Worm (Caenorhabditis elegans): ENCODE data around the gene B0035.22.
A peak's percentile ranks its signal among the peaks of the same experiment; 100 is the strongest.

The B0035.22 gene

DNA sequence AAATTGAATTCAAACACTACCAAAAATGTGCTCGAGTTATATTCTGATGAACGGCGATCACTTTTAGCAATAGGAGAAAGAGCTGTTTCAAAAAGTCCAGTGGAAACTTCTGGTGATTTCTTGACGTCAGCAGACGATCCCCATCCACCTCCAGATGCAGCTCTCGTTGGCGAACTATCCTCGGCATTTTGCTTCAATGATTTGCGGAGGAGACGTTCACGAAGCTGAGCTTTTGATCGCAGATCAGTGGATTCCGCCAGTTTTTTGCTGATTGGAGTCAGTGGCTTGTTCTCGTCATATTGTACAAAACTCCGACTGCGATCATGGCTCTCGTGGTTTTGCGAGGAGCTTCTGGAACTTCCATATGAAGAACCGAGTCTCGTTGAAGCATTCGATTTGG lies 21.2 kb downstream of the B0035.22 start:
- TF ChIP-seq pax-3 (tag; optimal IDR thresholded peaks at IDR 0.05) (no peak), snu-23 (GFP tag; optimal IDR thresholded peaks at IDR 0.05) (no peak), snpc-4 (tag; optimal IDR thresholded peaks at IDR 0.05) (no peak), aha-1 (tag; optimal IDR thresholded peaks at IDR 0.05) (no peak), nhr-85 (tag) (no peak), skn-1 (tag; optimal IDR thresholded peaks at IDR 0.05) (no peak), sox-4 (tag; optimal IDR thresholded peaks at IDR 0.05) (no peak), C34B4.2 (tag; optimal IDR thresholded peaks at IDR 0.05) (no peak), swsn-7 (tag; optimal IDR thresholded peaks at IDR 0.05) (no peak), jun-1 (tag; optimal IDR thresholded peaks at IDR 0.05) (no peak), ceh-88 (GFP tag; IDR thresholded peaks at IDR 0.05) (no peak), pag-3 (tag; optimal IDR thresholded peaks at IDR 0.05; ENCODE audit: borderline replicate concordance, insufficient read depth) (no peak), F16B12.6 (tag; optimal IDR thresholded peaks at IDR 0.05) (no peak), alr-1 (tag; optimal IDR thresholded peaks at IDR 0.05; ENCODE audit: borderline replicate concordance) (no peak), ztf-11 (tag; optimal IDR thresholded peaks at IDR 0.05) (no peak), Y116A8C.19 (tag; optimal IDR thresholded peaks at IDR 0.05; ENCODE audit: borderline replicate concordance) (no peak), nhr-11 (tag; optimal IDR thresholded peaks at IDR 0.05) (no peak), tlp-1 (tag; optimal IDR thresholded peaks at IDR 0.05) (no peak), C04F5.9 (tag; optimal IDR thresholded peaks at IDR 0.05) (no peak)

DNA sequence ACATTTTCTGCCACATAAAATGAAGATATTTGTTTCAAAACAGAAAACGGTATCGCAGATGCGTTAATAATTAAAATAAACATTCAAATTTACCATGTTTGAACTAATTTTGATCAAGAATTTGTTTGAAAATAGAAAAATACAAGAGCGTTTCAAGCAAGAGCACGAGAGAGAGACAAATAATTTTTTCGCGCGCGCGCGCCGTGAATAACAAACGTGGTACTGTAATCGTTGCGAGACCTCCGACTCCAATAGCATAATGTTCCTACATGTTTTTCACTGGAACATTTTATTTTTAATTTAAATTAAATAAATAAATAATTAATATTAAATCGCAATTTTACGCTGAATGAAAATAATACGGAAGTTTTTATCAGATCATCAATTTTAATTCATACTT lies 22.1 kb downstream of the B0035.22 start, which contains the start of gene F54E12.2:
F54E12.2 (minus strand) TSS at position 164 of the 400 bp plus-strand sequence.
- TF ChIP-seq C16A3.4 (tag; optimal IDR thresholded peaks at IDR 0.05) (no peak), skn-1 (tag; optimal IDR thresholded peaks at IDR 0.05) (no peak), nhr-76 (tag; optimal IDR thresholded peaks at IDR 0.05) (no peak)

DNA sequence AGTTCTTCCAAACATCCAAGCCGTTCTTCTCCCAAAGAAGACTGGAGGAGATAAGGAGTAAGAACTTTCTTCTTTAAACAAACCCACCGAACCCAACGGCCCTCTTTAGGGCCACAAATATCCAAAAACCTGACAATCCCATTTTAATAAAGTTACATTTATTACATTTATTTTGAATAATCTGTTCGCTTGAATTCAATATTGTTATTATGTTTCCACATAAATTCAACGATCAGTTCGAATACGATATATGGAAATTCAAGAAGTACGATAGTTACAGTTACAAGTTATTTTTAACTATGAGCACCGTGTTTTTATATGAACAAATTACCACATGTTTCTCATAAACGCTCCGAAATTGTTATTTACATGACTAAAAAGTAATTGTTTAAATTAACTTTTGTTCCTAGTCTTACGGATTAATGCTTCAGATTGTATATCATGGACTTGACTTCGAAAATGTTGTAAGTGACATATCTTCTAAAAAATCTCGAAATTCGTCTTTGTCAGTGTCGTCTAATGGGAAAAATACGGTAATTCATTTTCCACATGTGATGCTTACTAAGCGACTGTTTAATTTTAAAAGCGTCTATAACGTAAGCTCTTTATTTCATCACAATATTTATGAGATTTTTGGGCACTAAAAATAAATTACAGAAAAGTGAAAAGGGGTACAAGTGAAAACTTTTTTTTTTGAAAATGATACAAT lies 25.9 kb downstream of the B0035.22 start:
- no peak for TF ChIP-seq pag-3 (tag; optimal IDR thresholded peaks at IDR 0.05; ENCODE audit: borderline replicate concordance, insufficient read depth)
- TF ChIP-seq rnt-1 (tag; optimal IDR thresholded peaks at IDR 0.05): no peak
- no peak for TF ChIP-seq fos-1 (tag; optimal IDR thresholded peaks at IDR 0.05)
- no peak for TF ChIP-seq sox-4 (tag; optimal IDR thresholded peaks at IDR 0.05)
- no peak for TF ChIP-seq unc-86 (tag; optimal IDR thresholded peaks at IDR 0.05)
- TF ChIP-seq nhr-20 (tag; optimal IDR thresholded peaks at IDR 0.05): no peak
- TF ChIP-seq aly-2 (tag; optimal IDR thresholded peaks at IDR 0.05): no peak
- no peak for TF ChIP-seq unc-30 (tag; optimal IDR thresholded peaks at IDR 0.05)
- TF ChIP-seq zag-1 (tag; optimal IDR thresholded peaks at IDR 0.05): no peak
- TF ChIP-seq skn-1 (tag; optimal IDR thresholded peaks at IDR 0.05): no peak
- no peak for TF ChIP-seq C16A3.4 (tag; optimal IDR thresholded peaks at IDR 0.05)
- TF ChIP-seq tlp-1 (tag; optimal IDR thresholded peaks at IDR 0.05): no peak
- no peak for TF ChIP-seq sup-37 (GFP tag; optimal IDR thresholded peaks at IDR 0.05)
- no peak for TF ChIP-seq vab-15 (tag; optimal IDR thresholded peaks at IDR 0.05)
- no peak for TF ChIP-seq nhr-76 (tag; optimal IDR thresholded peaks at IDR 0.05)
- no peak for TF ChIP-seq fkh-4 (tag; optimal IDR thresholded peaks at IDR 0.05; ENCODE audit: borderline replicate concordance)
- no peak for TF ChIP-seq pqm-1 (tag; optimal IDR thresholded peaks at IDR 0.05)

DNA sequence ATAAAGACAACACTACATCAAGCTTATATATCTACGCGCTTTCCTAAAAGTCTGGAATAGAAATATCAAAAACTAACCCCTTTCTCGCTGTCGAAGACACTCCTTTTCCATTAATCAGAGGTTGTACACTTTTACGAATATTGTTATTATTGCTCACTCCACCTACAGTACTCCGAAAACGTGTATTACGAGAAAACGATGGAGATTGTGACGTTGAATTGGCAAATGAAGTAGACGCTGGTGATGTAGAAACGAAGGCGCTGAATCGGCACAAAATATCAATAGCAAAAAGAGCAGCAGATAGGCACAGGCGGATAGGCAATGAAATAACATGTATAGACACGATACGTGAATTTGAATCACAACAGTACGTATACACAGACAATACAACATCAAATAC lies 29.3 kb downstream of the B0035.22 start:
- TF ChIP-seq alr-1 (tag; optimal IDR thresholded peaks at IDR 0.05; ENCODE audit: borderline replicate concordance) (peak; percentile 94), blmp-1 (tag; optimal IDR thresholded peaks at IDR 0.05) (no peak)

DNA sequence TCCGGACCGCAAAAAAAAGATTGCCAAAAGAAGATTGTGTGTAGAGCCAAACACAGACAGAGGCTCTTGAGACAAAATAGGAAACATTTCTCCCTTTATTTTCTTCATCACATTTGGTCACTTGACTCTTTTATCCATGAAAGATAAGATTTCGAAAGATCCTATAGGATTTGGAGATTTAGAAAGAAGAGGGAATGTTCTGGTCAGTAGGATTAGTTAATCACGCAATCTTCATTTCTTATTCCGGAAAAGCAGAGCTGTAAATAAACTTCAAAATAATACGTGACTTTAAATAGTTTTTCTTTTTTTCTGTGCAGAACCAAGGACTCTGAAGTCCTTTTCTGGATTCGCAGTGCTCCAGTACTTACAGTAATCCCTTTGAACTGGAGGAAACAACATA lies 32.3 kb downstream of the B0035.22 start:
- TF ChIP-seq sup-37 (GFP tag; optimal IDR thresholded peaks at IDR 0.05) (no peak), unc-98 (GFP tag; IDR thresholded peaks at IDR 0.05) (no peak), ces-1 (GFP tag; optimal IDR thresholded peaks at IDR 0.05) (no peak), xbp-1 (tag; optimal IDR thresholded peaks at IDR 0.05) (no peak), blmp-1 (tag; optimal IDR thresholded peaks at IDR 0.05) (no peak), ztf-11 (tag; optimal IDR thresholded peaks at IDR 0.05) (no peak), C16A3.4 (tag; optimal IDR thresholded peaks at IDR 0.05) (no peak), pag-3 (tag; optimal IDR thresholded peaks at IDR 0.05; ENCODE audit: borderline replicate concordance, insufficient read depth) (no peak), nhr-71 (tag; optimal IDR thresholded peaks at IDR 0.05) (no peak), fkh-8 (tag; optimal IDR thresholded peaks at IDR 0.05) (peak; percentile 57), lsy-2 (tag; optimal IDR thresholded peaks at IDR 0.05) (no peak), mab-9 (GFP tag; IDR thresholded peaks at IDR 0.05) (no peak), rnt-1 (tag; optimal IDR thresholded peaks at IDR 0.05) (no peak), lin-35 (GFP tag; optimal IDR thresholded peaks at IDR 0.05) (no peak), dsc-1 (tag; optimal IDR thresholded peaks at IDR 0.05) (peak; percentile 63), nhr-84 (tag; optimal IDR thresholded peaks at IDR 0.05) (no peak), alr-1 (tag; optimal IDR thresholded peaks at IDR 0.05; ENCODE audit: borderline replicate concordance) (no peak), sox-4 (tag; optimal IDR thresholded peaks at IDR 0.05) (no peak), elt-3 (tag; optimal IDR thresholded peaks at IDR 0.05) (no peak)

All from whole organism, L1 larva.